Fruit fly (Drosophila melanogaster): Measurements from ENCODE around the gene sp3.

DNA sequence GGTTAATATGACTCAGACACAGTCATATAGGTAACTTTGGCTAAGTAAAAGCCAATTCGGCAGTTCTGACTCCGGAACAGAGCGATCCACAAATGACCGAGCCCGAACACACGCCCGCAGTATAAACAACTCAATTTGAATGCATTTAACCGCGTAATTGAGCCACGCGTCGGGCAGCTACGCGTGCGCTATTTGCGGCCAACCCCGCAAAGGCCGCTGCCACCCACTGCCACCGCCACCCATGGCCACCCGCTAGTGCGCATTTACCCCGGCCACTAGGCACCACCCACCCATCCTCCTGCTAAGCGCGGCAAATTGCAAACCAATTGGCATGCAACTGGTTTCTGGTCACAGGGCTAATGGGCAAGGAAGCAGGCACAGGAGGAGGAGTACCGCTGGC is 23.4 kb downstream of the sp3 start:
- no peak for TF ChIP-seq insv (optimal IDR thresholded peaks at IDR 0.05)
- no peak for TF ChIP-seq Myc (optimal IDR thresholded peaks at IDR 0.05)
- TF ChIP-seq psq (optimal IDR thresholded peaks at IDR 0.05): no peak
